Fruit fly (Drosophila melanogaster): ENCODE measurements around the gene CG43336.

The CG43336 gene

dm6 chr3R:15644733-15645132 lies 7.8 kb downstream of the CG43336 start (continued):
- TF ChIP-seq CG15073 (GFP tag; optimal IDR thresholded peaks at IDR 0.05) (no peak), zfh1 (GFP tag; IDR thresholded peaks at IDR 0.05) (peak; percentile 78), CG1233 (GFP tag; optimal IDR thresholded peaks at IDR 0.05) (no peak), CG31224 (GFP tag; IDR thresholded peaks at IDR 0.05) (no peak), CG3407 (GFP tag; optimal IDR thresholded peaks at IDR 0.05) (peak; percentile 20), HLH3B (GFP tag; IDR thresholded peaks at IDR 0.05) (no peak), salm (tag; optimal IDR thresholded peaks at IDR 0.05) (no peak), kah (GFP tag; optimal IDR thresholded peaks at IDR 0.05) (no peak), bsh (GFP tag; optimal IDR thresholded peaks at IDR 0.05) (peak; percentile 3 to 28), CG8478 (optimal IDR thresholded peaks at IDR 0.05) (no peak), CG7271 (tag; optimal IDR thresholded peaks at IDR 0.05) (no peak), CG18262 (tag; optimal IDR thresholded peaks at IDR 0.05) (peak; percentile 66), CG9215 (GFP tag; IDR thresholded peaks at IDR 0.05) (no peak), CG7928 (GFP tag; optimal IDR thresholded peaks at IDR 0.05) (no peak), yki (optimal IDR thresholded peaks at IDR 0.05) (no peak), abd-A (tag; optimal IDR thresholded peaks at IDR 0.05) (no peak), B-H2 (GFP tag; optimal IDR thresholded peaks at IDR 0.05) (no peak), CG7556 (GFP tag; optimal IDR thresholded peaks at IDR 0.05) (peak; percentile 9), gsb (GFP tag; IDR thresholded peaks at IDR 0.05) (no peak), Adf1 (GFP tag; IDR thresholded peaks at IDR 0.05) (no peak), org-1 (GFP tag; optimal IDR thresholded peaks at IDR 0.05) (peak; percentile 39), vfl (GFP tag; optimal IDR thresholded peaks at IDR 0.05) (peak; percentile 31), CG30431 (GFP tag; optimal IDR thresholded peaks at IDR 0.05) (no peak), CG7987 (GFP tag; optimal IDR thresholded peaks at IDR 0.05) (no peak), stc (GFP tag; IDR thresholded peaks at IDR 0.05) (no peak), NC2β (GFP tag; optimal IDR thresholded peaks at IDR 0.05) (peak; percentile 14), CG9609 (GFP tag; optimal IDR thresholded peaks at IDR 0.05) (no peak), CG11456 (GFP tag; IDR thresholded peaks at IDR 0.05) (no peak), pb (GFP tag; optimal IDR thresholded peaks at IDR 0.05) (no peak), pros (GFP tag; optimal IDR thresholded peaks at IDR 0.05) (no peak), Oaz (GFP tag; IDR thresholded peaks at IDR 0.05) (no peak)

- TF ChIP-seq CG7372 (GFP tag; IDR thresholded peaks at IDR 0.05) = no peak
- TF ChIP-seq CG3163 (GFP tag; optimal IDR thresholded peaks at IDR 0.05) = no peak
- peak; percentile 54 for TF ChIP-seq Ets65A (GFP tag)
- TF ChIP-seq MESR4 (GFP tag; optimal IDR thresholded peaks at IDR 0.05) = no peak
- peak; percentile 93 for TF ChIP-seq Elba2 (GFP tag; optimal IDR thresholded peaks at IDR 0.05)
- no peak for TF ChIP-seq Dll (GFP tag; IDR thresholded peaks at IDR 0.05; ENCODE audit: partially characterized antibody)
- TF ChIP-seq zen (tag; optimal IDR thresholded peaks at IDR 0.05) = peak; percentile 70
- TF ChIP-seq twi (tag; optimal IDR thresholded peaks at IDR 0.05) = peak; percentile 37
- TF ChIP-seq insv (GFP tag; optimal IDR thresholded peaks at IDR 0.05) = peak in 1 of 2 experiments; percentile 52
- TF ChIP-seq CG1792 (GFP tag; optimal IDR thresholded peaks at IDR 0.05) = no peak
- no peak for TF ChIP-seq br (optimal IDR thresholded peaks at IDR 0.05)
- no peak for TF ChIP-seq her (GFP tag; optimal IDR thresholded peaks at IDR 0.05)
- TF ChIP-seq D (optimal IDR thresholded peaks at IDR 0.05) = peak; percentile 79
- TF ChIP-seq D (GFP tag; optimal IDR thresholded peaks at IDR 0.05) = no peak
- no peak for TF ChIP-seq Pdp1 (GFP tag; optimal IDR thresholded peaks at IDR 0.05)
- no peak for TF ChIP-seq Sin3A (optimal IDR thresholded peaks at IDR 0.05)
These were observed 10.0 kb downstream of the CG43336 start for dm6 chr3R:15646899-15647443.
